Fruit fly (Drosophila melanogaster): ENCODE data around the gene CG17230.

- TF ChIP-seq jim (GFP tag; optimal IDR thresholded peaks at IDR 0.05) (no peak), Abd-B (GFP tag; optimal IDR thresholded peaks at IDR 0.05) (no peak), pan (optimal IDR thresholded peaks at IDR 0.05) (no peak), fru (GFP tag; optimal IDR thresholded peaks at IDR 0.05) (no peak), psq (GFP tag; optimal IDR thresholded peaks at IDR 0.05) (no peak), dmrt93B (GFP tag; optimal IDR thresholded peaks at IDR 0.05) (no peak), brk (GFP tag; optimal IDR thresholded peaks at IDR 0.05) (no peak)
Measured at dm6 chr3R:11469745-11470144, 32.2 kb downstream of the CG17230 start.
